Worm (Caenorhabditis elegans) whole organism, young adult: Measurements from ENCODE around the gene F38B7.2.

Experiments
- akir-1 ChIP-seq: fragments of 200-800 bp; sonication (Bioruptor generic); optimal IDR thresholded peaks from 2 replicates; lab custom pipeline; 2018; ENCODE audit warnings: mild to moderate bottlenecking, missing genetic modification characterization, moderate library complexity, missing compliant biosample characterization
- atf-7 ChIP-seq: sonication (generic microtip); optimal IDR thresholded peaks from 2 replicates; lab custom pipeline; 2017; ENCODE audit warnings: mild to moderate bottlenecking, missing genetic modification characterization, missing compliant biosample characterization
- dpff-1 ChIP-seq: sonication (generic microtip); optimal IDR thresholded peaks from 2 replicates; lab custom pipeline; 2017; ENCODE audit warnings: mild to moderate bottlenecking, missing genetic modification characterization, missing compliant biosample characterization
- egrh-3 ChIP-seq: fragments of 200-800 bp; sonication (Bioruptor generic); IDR thresholded peaks from 2 replicates; pipeline ENCODE4 v1.3.6; 2022; ENCODE audit warnings: missing genetic modification reagents, missing genetic modification characterization, missing compliant biosample characterization
- ets-4 ChIP-seq: fragments of 200-800 bp; sonication (Bioruptor generic); optimal IDR thresholded peaks from 2 replicates; lab custom pipeline; 2018; ENCODE audit warnings: mild to moderate bottlenecking, missing genetic modification characterization, missing compliant biosample characterization
- lin-40 ChIP-seq: sonication (generic microtip); optimal IDR thresholded peaks from 2 replicates; lab custom pipeline; 2016; ENCODE audit warnings: missing genetic modification characterization, mild to moderate bottlenecking, missing compliant biosample characterization, missing genotype, missing genetic modification reagents
- madf-10 ChIP-seq: sonication (generic microtip); optimal IDR thresholded peaks from 2 replicates; lab custom pipeline; 2016; ENCODE audit warnings: mild to moderate bottlenecking, missing genetic modification characterization, missing compliant biosample characterization
- madf-8 ChIP-seq: fragments of 200-800 bp; sonication (Bioruptor generic); conservative IDR thresholded peaks from 2 replicates; pipeline ENCODE4 v1.3.6; 2022; ENCODE audit warnings: missing genetic modification reagents, missing genetic modification characterization, missing compliant biosample characterization
- pha-4 ChIP-seq: fragments of 150-350 bp; sonication (generic microtip); optimal IDR thresholded peaks from 2 replicates; lab custom pipeline; 2014; ENCODE audit warnings: missing biosample characterization, missing genetic modification reagents, missing genetic modification characterization
- rec-8 ChIP-seq, 2 experiments: sonication (generic microtip); optimal IDR thresholded peaks; 2 replicates each; lab custom pipeline; 2016; ENCODE audit warnings: mild to moderate bottlenecking in 2 of 2, missing genetic modification characterization in 2 of 2, missing genetic modification reagents in 2 of 2, missing genotype in 2 of 2, missing biosample characterization in 1 of 2, missing compliant biosample characterization in 1 of 2, moderate library complexity in 1 of 2
- unc-62 ChIP-seq: fragments of 150-350 bp; optimal IDR thresholded peaks from 2 replicates; lab custom pipeline; 2014; ENCODE audit warnings: missing biosample characterization, missing genetic modification reagents, missing genetic modification characterization
- ztf-25 ChIP-seq: fragments of 200-800 bp; sonication (Bioruptor generic); IDR thresholded peaks from 2 replicates; pipeline ENCODE4 v1.3.6; 2022; ENCODE audit warnings: missing genetic modification reagents, missing genetic modification characterization, missing compliant biosample characterization

- TF ChIP-seq egrh-3 (no peak), lin-40 (tag; lab: Kevin White, UChicago) (no peak), ztf-25 (no peak), atf-7 (tag; lab: Kevin White, UChicago) (no peak), unc-62 (GFP tag; lab: Kevin White, UChicago) (no peak), pha-4 (tag; lab: Kevin White, UChicago) (no peak), akir-1 (no peak), rec-8 (tag; optimal IDR thresholded peaks at IDR 0.05; lab: Kevin White, UChicago) (no peak), madf-8 (no peak), dpff-1 (tag; lab: Kevin White, UChicago) (no peak), ets-4 (no peak), madf-10 (tag; lab: Kevin White, UChicago) (no peak)
Observed at ce11 chrV:11562643-11563042, 18.9 kb downstream of the F38B7.2 start, which contains the start of gene srx-86.
